Worm (Caenorhabditis elegans) whole organism, young adult: Measurements from ENCODE around the gene sul-1.

Experiments
- F57C9.4 ChIP-seq: sonication (generic microtip); optimal IDR thresholded peaks from 2 replicates; lab custom pipeline; 2017; ENCODE audit warnings: mild to moderate bottlenecking, missing genetic modification characterization, missing compliant biosample characterization
- ceh-91 ChIP-seq: fragments of 200-800 bp; sonication (Bioruptor generic); IDR thresholded peaks from 2 replicates; pipeline ENCODE4 v1.3.6; 2022; ENCODE audit warnings: missing genetic modification reagents, missing genetic modification characterization, missing compliant biosample characterization
- dpl-1 ChIP-seq: fragments of 150-350 bp; optimal IDR thresholded peaks from 2 replicates; lab custom pipeline; 2014; ENCODE audit warnings: missing biosample characterization, missing genetic modification reagents, missing genetic modification characterization
- egl-18 ChIP-seq: fragments of 200-800 bp; sonication (Bioruptor generic); IDR thresholded peaks from 2 replicates; pipeline ENCODE4 v1.3.6; 2022; ENCODE audit warnings: missing genetic modification reagents, missing genetic modification characterization, missing compliant biosample characterization
- lsy-27 ChIP-seq: sonication (generic microtip); optimal IDR thresholded peaks from 2 replicates; lab custom pipeline; 2017; ENCODE audit warnings: missing genetic modification characterization, mild to moderate bottlenecking, missing compliant biosample characterization, antibody characterized with exemption, missing genotype, borderline replicate concordance; ENCODE audit not compliant: insufficient read depth
- madf-10 ChIP-seq: sonication (generic microtip); optimal IDR thresholded peaks from 2 replicates; lab custom pipeline; 2016; ENCODE audit warnings: mild to moderate bottlenecking, missing genetic modification characterization, missing compliant biosample characterization
- nfya-1 ChIP-seq: sonication (generic microtip); optimal IDR thresholded peaks from 2 replicates; lab custom pipeline; 2017; ENCODE audit warnings: antibody characterized with exemption, missing compliant biosample characterization, missing genetic modification characterization, borderline replicate concordance; ENCODE audit not compliant: insufficient read depth
- snpc-1.3 ChIP-seq: sonication (generic microtip); optimal IDR thresholded peaks from 2 replicates; lab custom pipeline; 2017; ENCODE audit warnings: missing genetic modification characterization, mild to moderate bottlenecking, missing compliant biosample characterization, antibody characterized with exemption, moderate library complexity, missing genotype, missing genetic modification reagents; ENCODE audit not compliant: insufficient read depth
- unc-130 ChIP-seq: sonication (generic microtip); optimal IDR thresholded peaks from 2 replicates; lab custom pipeline; 2016; ENCODE audit warnings: missing genetic modification reagents, missing genetic modification characterization, missing compliant biosample characterization
- unc-62 ChIP-seq: fragments of 150-350 bp; optimal IDR thresholded peaks from 2 replicates; lab custom pipeline; 2014; ENCODE audit warnings: missing biosample characterization, missing genetic modification reagents, missing genetic modification characterization

DNA sequence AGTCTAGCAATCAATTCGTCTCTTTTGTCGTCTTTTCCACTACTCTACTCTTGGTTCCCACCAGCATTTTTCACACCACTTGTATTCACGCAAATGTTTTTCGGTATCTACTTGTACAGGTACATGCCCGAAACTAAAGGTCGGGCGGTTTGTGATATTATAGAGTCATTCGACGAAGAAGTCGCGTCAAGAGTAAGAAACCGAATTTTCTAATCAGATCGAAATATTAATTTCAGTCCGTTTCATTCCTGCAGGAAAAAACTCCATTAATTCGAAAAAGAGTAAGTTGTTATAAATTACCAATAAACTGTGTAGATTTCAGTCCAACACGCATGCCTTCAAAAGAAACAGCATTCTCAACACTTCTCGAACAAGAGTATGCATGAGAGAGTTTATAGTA, 21.2 kb upstream of the sul-1 start:
- no peak for TF ChIP-seq lsy-27 (tag; lab: Kevin White, UChicago)
- no peak for TF ChIP-seq dpl-1 (GFP tag; lab: Kevin White, UChicago)
- TF ChIP-seq egl-18, result no peak
- no peak for TF ChIP-seq unc-130 (GFP tag; lab: Kevin White, UChicago)
- TF ChIP-seq unc-62, result no peak
- no peak for TF ChIP-seq snpc-1.3 (tag; lab: Kevin White, UChicago)
- no peak for TF ChIP-seq nfya-1 (tag; lab: Kevin White, UChicago)
- no peak for TF ChIP-seq F57C9.4
- TF ChIP-seq madf-10 (tag; lab: Kevin White, UChicago), result no peak
- no peak for TF ChIP-seq ceh-91 (GFP tag; lab: Robert Waterston, UW)
